Worm (Caenorhabditis elegans) whole organism, early embryonic: ENCODE measurements around the gene C06C6.7.
"Not testable (repeated sequence)": the region's sequence is repeated elsewhere in the genome, so short reads cannot be mapped to it uniquely, and the experiment has no call there.

Experiments
- B0310.2 ChIP-seq: sonication (generic microtip); optimal IDR thresholded peaks from 2 replicates; lab custom pipeline; 2016; ENCODE audit warnings: mild to moderate bottlenecking, missing genetic modification characterization, missing compliant biosample characterization
- F13C5.2 ChIP-seq: sonication (generic microtip); optimal IDR thresholded peaks from 2 replicates; lab custom pipeline; 2017; ENCODE audit warnings: mild to moderate bottlenecking, missing genetic modification characterization, inconsistent platforms, missing compliant biosample characterization
- aly-1 ChIP-seq: sonication (generic microtip); optimal IDR thresholded peaks from 2 replicates; lab custom pipeline; 2016; ENCODE audit warnings: missing genetic modification characterization, missing compliant biosample characterization
- ama-1 ChIP-seq: fragments of 150-350 bp; optimal IDR thresholded peaks from 2 replicates; lab custom pipeline; 2014
- ceh-13 ChIP-seq: fragments of 200-800 bp; sonication (Bioruptor generic); optimal IDR thresholded peaks from 2 replicates; lab custom pipeline; 2018; ENCODE audit warnings: mild to moderate bottlenecking, missing genetic modification characterization, missing compliant biosample characterization
- ceh-36 ChIP-seq: sonication (generic microtip); optimal IDR thresholded peaks from 2 replicates; lab custom pipeline; 2016; ENCODE audit warnings: missing genetic modification characterization, inconsistent platforms, missing compliant biosample characterization
- ets-7 ChIP-seq: sonication (generic microtip); optimal IDR thresholded peaks from 2 replicates; lab custom pipeline; 2016; ENCODE audit warnings: missing genotype, missing genetic modification characterization, missing compliant biosample characterization
- flt-1 ChIP-seq: fragments of 200-800 bp; sonication (Bioruptor generic); IDR thresholded peaks from 2 replicates; pipeline ENCODE4 v1.3.6; 2022; ENCODE audit warnings: missing genetic modification characterization, missing compliant biosample characterization
- hmbx-1 ChIP-seq: sonication (generic microtip); optimal IDR thresholded peaks from 2 replicates; lab custom pipeline; 2016; ENCODE audit warnings: mild to moderate bottlenecking, missing genetic modification characterization, missing compliant biosample characterization
- hmg-4 ChIP-seq: fragments of 200-800 bp; sonication (Bioruptor generic); optimal IDR thresholded peaks from 2 replicates; lab custom pipeline; 2018; ENCODE audit warnings: mild to moderate bottlenecking, missing genetic modification characterization, missing compliant biosample characterization
- hnd-1 ChIP-seq: sonication (generic microtip); optimal IDR thresholded peaks from 2 replicates; lab custom pipeline; 2016; ENCODE audit warnings: missing genetic modification characterization, missing compliant biosample characterization
- pes-1 ChIP-seq: fragments of 200-800 bp; sonication (Bioruptor generic); IDR thresholded peaks from 2 replicates; pipeline ENCODE4 v1.3.6; 2022; ENCODE audit warnings: missing genetic modification reagents, missing genetic modification characterization, missing compliant biosample characterization
- scrt-1 ChIP-seq: fragments of 200-800 bp; sonication (Bioruptor generic); IDR thresholded peaks from 2 replicates; pipeline ENCODE4 v1.3.6; 2022; ENCODE audit warnings: missing genetic modification characterization, missing compliant biosample characterization
- sea-1 ChIP-seq: fragments of 200-800 bp; sonication (Bioruptor generic); conservative IDR thresholded peaks from 2 replicates; pipeline ENCODE4 v1.3.6; 2022; ENCODE audit warnings: missing genetic modification characterization, missing compliant biosample characterization
- tbx-11 ChIP-seq: fragments of 200-800 bp; sonication (Bioruptor generic); IDR thresholded peaks from 2 replicates; pipeline ENCODE4 v1.3.6; 2022; ENCODE audit warnings: missing genetic modification characterization, missing compliant biosample characterization
- tbx-37 ChIP-seq: fragments of 200-800 bp; sonication (Bioruptor generic); conservative IDR thresholded peaks from 2 replicates; pipeline ENCODE4 v1.3.6; 2022; ENCODE audit warnings: missing genetic modification reagents, missing genetic modification characterization, missing compliant biosample characterization
- tra-4 ChIP-seq: sonication (generic microtip); optimal IDR thresholded peaks from 2 replicates; lab custom pipeline; 2017; ENCODE audit warnings: missing genetic modification characterization, missing compliant biosample characterization

C06C6.7 gene

ce11 chrV:15991850-15992249, at the start of gene C06C6.7:
C06C6.7 (plus strand) TSS chrV:15992150.
- not testable (repeated sequence) for TF ChIP-seq B0310.2 (tag; lab: Kevin White, UChicago); ets-7; scrt-1 (GFP tag; lab: Robert Waterston, UW)

- TF ChIP-seq ceh-36 (no peak), tbx-11 (GFP tag; lab: Robert Waterston, UW) (no peak), ets-7 (no peak), ama-1 (lab: Kevin White, UChicago) (no peak), aly-1 (tag; lab: Kevin White, UChicago) (no peak), F13C5.2 (no peak), tbx-37 (GFP tag; lab: Robert Waterston, UW) (no peak), sea-1 (GFP tag; lab: Robert Waterston, UW) (no peak), B0310.2 (tag; lab: Kevin White, UChicago) (no peak), tra-4 (tag; lab: Kevin White, UChicago) (no peak), ceh-13 (GFP tag; lab: Kevin White, UChicago) (no peak), hmg-4 (no peak), hmbx-1 (tag; lab: Kevin White, UChicago) (no peak), flt-1 (GFP tag; lab: Robert Waterston, UW) (no peak), pes-1 (GFP tag; lab: Robert Waterston, UW) (no peak), scrt-1 (GFP tag; lab: Robert Waterston, UW) (no peak)
Observed at ce11 chrV:15943125-15943524, 48.8 kb upstream of the C06C6.7 start, which contains the start of gene srw-53. srw-53 (plus strand) TSS chrV:15943425.

- no peak for TF ChIP-seq ceh-13 (GFP tag; lab: Kevin White, UChicago)
- no peak for TF ChIP-seq aly-1 (tag; lab: Kevin White, UChicago)
- TF ChIP-seq flt-1 (GFP tag; lab: Robert Waterston, UW) = no peak
- no peak for TF ChIP-seq pes-1 (GFP tag; lab: Robert Waterston, UW)
- TF ChIP-seq scrt-1 (GFP tag; lab: Robert Waterston, UW) = no peak
- TF ChIP-seq F13C5.2 = no peak
- no peak for TF ChIP-seq sea-1 (GFP tag; lab: Robert Waterston, UW)
- TF ChIP-seq ama-1 (lab: Kevin White, UChicago) = no peak
- no peak for TF ChIP-seq B0310.2 (tag; lab: Kevin White, UChicago)
- no peak for TF ChIP-seq hmbx-1 (tag; lab: Kevin White, UChicago)
- TF ChIP-seq tbx-37 (GFP tag; lab: Robert Waterston, UW) = no peak
- no peak for TF ChIP-seq ets-7
Observed at ce11 chrV:15950903-15951302, 41.0 kb upstream of the C06C6.7 start, which contains the start of gene srw-59. srw-59 (minus strand) TSS chrV:15951003.

- TF ChIP-seq scrt-1 (GFP tag; lab: Robert Waterston, UW) (no peak), sea-1 (GFP tag; lab: Robert Waterston, UW) (no peak), F13C5.2 (no peak), ets-7 (no peak), hnd-1 (tag; lab: Kevin White, UChicago) (no peak), tra-4 (tag; lab: Kevin White, UChicago) (no peak), tbx-37 (GFP tag; lab: Robert Waterston, UW) (no peak), B0310.2 (tag; lab: Kevin White, UChicago) (no peak), pes-1 (GFP tag; lab: Robert Waterston, UW) (no peak), aly-1 (tag; lab: Kevin White, UChicago) (no peak), ceh-36 (no peak), ceh-13 (GFP tag; lab: Kevin White, UChicago) (no peak), flt-1 (GFP tag; lab: Robert Waterston, UW) (no peak), hmbx-1 (tag; lab: Kevin White, UChicago) (no peak)
Observed at ce11 chrV:15952762-15953161, 39.2 kb upstream of the C06C6.7 start, which contains the start of gene srw-56. srw-56 (minus strand) TSS chrV:15952862.

ce11 chrV:15954932-15955331, 37.0 kb upstream of the C06C6.7 start, which contains the start of gene srw-57:
srw-57 (minus strand) TSS chrV:15955032.
- TF ChIP-seq tbx-11 (GFP tag; lab: Robert Waterston, UW) (no peak), pes-1 (GFP tag; lab: Robert Waterston, UW) (no peak), tra-4 (tag; lab: Kevin White, UChicago) (no peak), hmg-4 (no peak)

ce11 chrV:15955497-15955896, 36.5 kb upstream of the C06C6.7 start, which contains the start of gene srh-186:
srh-186 (plus strand) TSS chrV:15955797.
- TF ChIP-seq scrt-1 (GFP tag; lab: Robert Waterston, UW) = no peak
- TF ChIP-seq B0310.2 (tag; lab: Kevin White, UChicago) = no peak
- no peak for TF ChIP-seq hmg-4
- no peak for TF ChIP-seq ama-1 (lab: Kevin White, UChicago)
- no peak for TF ChIP-seq ets-7
- no peak for TF ChIP-seq F13C5.2
- no peak for TF ChIP-seq tra-4 (tag; lab: Kevin White, UChicago)
- no peak for TF ChIP-seq tbx-37 (GFP tag; lab: Robert Waterston, UW)
- TF ChIP-seq hmbx-1 (tag; lab: Kevin White, UChicago) = no peak
- no peak for TF ChIP-seq hnd-1 (tag; lab: Kevin White, UChicago)
- no peak for TF ChIP-seq pes-1 (GFP tag; lab: Robert Waterston, UW)
- TF ChIP-seq tbx-11 (GFP tag; lab: Robert Waterston, UW) = no peak
- no peak for TF ChIP-seq ceh-36
- TF ChIP-seq ceh-13 (GFP tag; lab: Kevin White, UChicago) = no peak

ce11 chrV:15957098-15957497, 34.9 kb upstream of the C06C6.7 start, which contains the start of gene F36G9.3:
F36G9.3 (plus strand) TSS chrV:15957398.
- TF ChIP-seq B0310.2 (tag; lab: Kevin White, UChicago) (no peak), tra-4 (tag; lab: Kevin White, UChicago) (no peak), pes-1 (GFP tag; lab: Robert Waterston, UW) (no peak), ceh-13 (GFP tag; lab: Kevin White, UChicago) (no peak), ceh-36 (no peak), hmbx-1 (tag; lab: Kevin White, UChicago) (no peak)
